Worm (Caenorhabditis elegans) whole organism, late embryonic: ENCODE results near the gene ugt-9.

Experiments used
- ceh-6 ChIP-seq: fragments of 200-800 bp; sonication (Bioruptor generic); optimal IDR thresholded peaks from 2 replicates; lab custom pipeline; 2018; ENCODE audit warnings: mild to moderate bottlenecking, missing genetic modification characterization, missing compliant biosample characterization
- fkh-6 ChIP-seq: sonication (generic microtip); optimal IDR thresholded peaks from 2 replicates; lab custom pipeline; 2016; ENCODE audit warnings: missing genetic modification characterization, missing compliant biosample characterization
- nhr-11 ChIP-seq: fragments of 150-350 bp; optimal IDR thresholded peaks from 2 replicates; lab custom pipeline; 2014; ENCODE audit warnings: missing biosample characterization, missing genetic modification characterization
- npax-4 ChIP-seq: sonication (generic microtip); optimal IDR thresholded peaks from 2 replicates; lab custom pipeline; 2016; ENCODE audit warnings: missing genetic modification characterization, missing compliant biosample characterization
- pag-3 ChIP-seq: sonication (generic microtip); optimal IDR thresholded peaks from 2 replicates; lab custom pipeline; 2016; ENCODE audit warnings: missing compliant biosample characterization, missing genetic modification characterization, borderline replicate concordance
- sdc-2 ChIP-seq: sonication (generic microtip); optimal IDR thresholded peaks from 2 replicates; lab custom pipeline; 2016; ENCODE audit warnings: missing genotype, missing genetic modification characterization, missing compliant biosample characterization
- tbx-2 ChIP-seq: sonication (generic microtip); optimal IDR thresholded peaks from 2 replicates; lab custom pipeline; 2016; ENCODE audit warnings: missing genetic modification characterization, missing compliant biosample characterization
- tbx-7 ChIP-seq: sonication (generic microtip); optimal IDR thresholded peaks from 2 replicates; lab custom pipeline; 2016; ENCODE audit warnings: missing genotype, missing genetic modification characterization, missing compliant biosample characterization
- unc-86 ChIP-seq: sonication (generic microtip); optimal IDR thresholded peaks from 2 replicates; lab custom pipeline; 2016; ENCODE audit warnings: missing genetic modification characterization, missing compliant biosample characterization

ce11 chrV:4913853-4914252 is 18.0 kb downstream of the ugt-9 start:
- TF ChIP-seq unc-86 (tag; lab: Kevin White, UChicago), result no peak
- TF ChIP-seq fkh-6 (tag; lab: Kevin White, UChicago), result no peak
- TF ChIP-seq tbx-7, result no peak
- no peak for TF ChIP-seq sdc-2 (tag; lab: Kevin White, UChicago)
- no peak for TF ChIP-seq npax-4 (tag; lab: Kevin White, UChicago)
- no peak for TF ChIP-seq ceh-6 (GFP tag; lab: Kevin White, UChicago)
- no peak for TF ChIP-seq tbx-2 (tag; lab: Kevin White, UChicago)
- TF ChIP-seq pag-3, result no peak
- no peak for TF ChIP-seq nhr-11 (tag; lab: Kevin White, UChicago)
